Fruit fly (Drosophila melanogaster) whole organism, wandering third instar larva: ENCODE data around the gene ps.

Source experiments
- Sp1 ChIP-seq: fragments of 200-800 bp; sonication (Bioruptor generic); optimal IDR thresholded peaks from 3 replicates; lab custom pipeline; 2019; ENCODE audit warnings: missing biosample characterization, mild to moderate bottlenecking, missing genetic modification characterization, moderate library complexity
- Vsx2 ChIP-seq: fragments of 200-300, 225-300 bp; sonication (Bioruptor generic); optimal IDR thresholded peaks from 2 replicates; lab custom pipeline; 2018; ENCODE audit warnings: missing biosample characterization, missing genetic modification characterization; ENCODE audit not compliant: partially characterized antibody
- h ChIP-seq: fragments of 200-800 bp; sonication (Bioruptor generic); optimal IDR thresholded peaks from 3 replicates; lab custom pipeline; 2016; ENCODE audit warnings: missing biosample characterization, mild to moderate bottlenecking, missing genetic modification characterization

DNA sequence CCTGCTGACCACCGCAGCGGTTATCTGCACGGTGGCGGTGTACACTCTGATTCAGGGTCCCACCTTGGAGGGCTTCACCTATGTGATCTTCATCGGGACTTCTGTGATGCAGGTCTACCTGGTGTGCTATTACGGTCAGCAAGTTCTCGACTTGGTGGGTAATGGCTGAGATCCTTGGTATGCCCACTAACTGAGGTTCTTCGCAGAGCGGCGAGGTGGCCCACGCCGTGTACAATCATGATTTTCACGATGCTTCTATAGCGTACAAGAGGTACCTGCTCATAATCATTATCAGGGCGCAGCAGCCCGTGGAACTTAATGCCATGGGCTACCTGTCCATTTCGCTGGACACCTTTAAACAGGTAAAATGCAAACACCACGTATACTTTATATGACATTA is 18.7 kb upstream of the ps start:
- TF ChIP-seq h (GFP tag; lab: Kevin White, UChicago), result no peak
- no peak for TF ChIP-seq Sp1 (GFP tag; lab: Kevin White, UChicago)
- no peak for TF ChIP-seq Vsx2 (GFP tag; lab: Kevin White, UChicago)
